Fruit fly (Drosophila melanogaster): Measurements from ENCODE around the gene mrn.

Gene mrn

DNA sequence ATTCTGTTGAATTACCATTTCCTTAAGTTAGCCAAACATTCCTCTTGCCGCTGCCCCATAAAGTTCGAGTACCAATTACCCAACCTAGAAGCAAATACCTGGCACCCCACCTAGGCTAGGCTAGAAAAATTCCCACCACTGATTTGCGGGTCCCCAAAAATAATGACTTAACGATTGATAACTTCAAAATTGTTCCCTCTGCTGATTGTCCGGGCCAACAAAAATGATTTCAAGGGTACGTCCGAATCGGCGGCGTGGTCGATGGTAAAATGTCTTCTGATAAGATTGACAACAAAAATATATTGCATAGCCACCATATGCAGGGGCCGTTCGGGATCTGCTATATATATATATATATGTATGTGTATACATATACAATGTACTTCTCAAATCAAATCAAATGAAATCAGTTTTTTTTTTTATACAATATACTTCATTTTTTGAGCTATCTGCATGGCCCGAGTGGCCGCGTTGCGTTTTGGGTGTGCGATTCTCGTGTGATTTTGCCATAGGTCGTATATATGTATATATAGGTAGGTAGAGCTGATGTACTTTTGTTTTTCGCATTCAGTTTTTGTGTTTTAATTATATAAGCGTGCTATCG lies 33.0 kb downstream of the mrn start:
- no peak for TF ChIP-seq Sin3A (optimal IDR thresholded peaks at IDR 0.05)
- no peak for TF ChIP-seq insv (optimal IDR thresholded peaks at IDR 0.05)
- TF ChIP-seq psq (optimal IDR thresholded peaks at IDR 0.05) = no peak
- TF ChIP-seq ttk (optimal IDR thresholded peaks at IDR 0.05) = no peak
- no peak for TF ChIP-seq h (optimal IDR thresholded peaks at IDR 0.05)
- TF ChIP-seq Myc (optimal IDR thresholded peaks at IDR 0.05) = no peak

DNA sequence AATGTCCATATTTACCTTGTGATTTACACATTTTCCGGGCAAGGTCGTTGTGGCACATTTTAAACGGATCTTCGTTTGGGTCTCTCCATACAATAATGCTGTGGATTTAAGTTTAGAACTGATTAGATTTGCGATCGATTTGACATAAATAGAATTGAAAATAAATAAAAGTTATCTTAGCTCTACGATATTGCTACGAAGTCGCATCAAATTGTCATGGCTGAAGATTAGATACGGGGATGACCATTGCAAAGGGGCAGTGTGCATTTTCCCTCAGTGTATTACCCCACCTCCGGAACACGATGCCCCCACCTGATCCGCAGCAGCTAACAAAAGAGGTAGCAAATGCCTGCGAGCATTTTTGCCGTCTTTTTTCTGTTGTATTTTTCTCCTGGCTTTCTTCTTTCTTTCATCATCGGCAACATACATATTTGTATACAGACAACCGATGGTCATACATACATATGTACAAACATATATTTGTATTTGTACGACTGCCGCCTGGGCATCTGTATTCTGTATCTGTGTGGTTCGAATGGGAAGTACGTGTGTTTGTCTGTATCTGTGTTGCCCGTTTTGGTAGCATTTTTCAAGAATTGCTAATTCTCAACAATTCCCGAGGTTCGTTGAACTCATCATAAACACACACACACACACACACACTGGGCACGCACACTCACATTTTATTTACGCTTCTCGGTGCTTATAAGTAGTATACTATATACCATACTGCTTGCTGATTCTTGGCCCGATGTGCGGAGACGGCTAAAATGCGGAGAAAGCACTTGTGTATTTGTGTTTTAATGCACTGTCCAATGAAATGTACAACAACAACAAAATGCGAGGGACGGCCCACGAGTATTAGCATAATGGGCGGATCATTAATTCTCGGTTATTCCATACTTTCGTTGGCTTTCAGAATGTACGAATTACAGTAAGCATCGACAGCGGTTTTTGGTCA lies 35.6 kb downstream of the mrn start:
- no peak for TF ChIP-seq Myc (optimal IDR thresholded peaks at IDR 0.05)
- no peak for TF ChIP-seq psq (optimal IDR thresholded peaks at IDR 0.05)
- TF ChIP-seq ttk (optimal IDR thresholded peaks at IDR 0.05) = no peak
- no peak for TF ChIP-seq Sin3A (optimal IDR thresholded peaks at IDR 0.05)
- TF ChIP-seq h (optimal IDR thresholded peaks at IDR 0.05) = no peak
- no peak for TF ChIP-seq insv (optimal IDR thresholded peaks at IDR 0.05)

DNA sequence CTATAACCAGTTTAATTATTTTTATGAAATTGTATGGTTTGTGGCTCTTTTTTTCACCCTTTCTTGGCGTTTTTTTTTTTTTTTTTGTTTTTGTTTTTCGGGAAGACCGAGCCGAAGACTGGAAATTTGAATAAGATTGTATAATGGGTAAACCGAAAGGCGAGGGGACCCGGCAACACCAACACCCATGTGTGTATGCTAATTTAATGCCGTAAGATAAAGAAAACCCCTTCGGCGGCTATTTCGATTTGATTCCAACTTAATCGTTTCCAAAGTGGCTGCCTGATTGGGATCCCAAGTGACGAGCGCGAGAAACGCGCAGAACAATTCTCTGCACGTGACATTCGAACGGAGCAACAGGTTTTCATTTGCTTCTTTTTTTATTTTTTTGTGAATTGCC lies 36.9 kb downstream of the mrn start:
- TF ChIP-seq Sin3A (optimal IDR thresholded peaks at IDR 0.05) = no peak
- no peak for TF ChIP-seq psq (optimal IDR thresholded peaks at IDR 0.05)
- no peak for TF ChIP-seq ttk (optimal IDR thresholded peaks at IDR 0.05)
- no peak for TF ChIP-seq insv (optimal IDR thresholded peaks at IDR 0.05)
- no peak for TF ChIP-seq h (optimal IDR thresholded peaks at IDR 0.05)

DNA sequence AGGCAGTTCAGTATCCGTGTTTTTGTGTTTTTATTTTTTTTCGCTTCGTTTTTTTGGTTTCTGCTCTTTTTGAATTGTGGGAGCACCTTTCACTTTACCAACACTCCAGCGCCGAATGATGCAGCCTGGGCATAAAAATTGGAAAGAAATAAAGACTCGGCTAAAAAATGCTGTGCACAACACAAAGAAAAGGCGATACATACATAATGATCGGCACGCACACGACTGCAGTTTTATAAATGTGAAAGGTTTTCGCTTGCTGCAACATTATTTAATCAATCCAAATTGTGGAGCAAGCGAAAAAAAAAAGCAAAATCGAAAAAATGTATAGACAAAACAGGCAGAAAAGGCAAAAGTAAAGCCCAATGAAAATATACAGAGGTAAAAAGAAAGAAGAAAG lies 37.3 kb downstream of the mrn start:
- TF ChIP-seq Myc (optimal IDR thresholded peaks at IDR 0.05) (no peak), psq (optimal IDR thresholded peaks at IDR 0.05) (no peak), insv (optimal IDR thresholded peaks at IDR 0.05) (no peak), ttk (optimal IDR thresholded peaks at IDR 0.05) (no peak), h (optimal IDR thresholded peaks at IDR 0.05) (no peak), Sin3A (optimal IDR thresholded peaks at IDR 0.05) (no peak)

DNA sequence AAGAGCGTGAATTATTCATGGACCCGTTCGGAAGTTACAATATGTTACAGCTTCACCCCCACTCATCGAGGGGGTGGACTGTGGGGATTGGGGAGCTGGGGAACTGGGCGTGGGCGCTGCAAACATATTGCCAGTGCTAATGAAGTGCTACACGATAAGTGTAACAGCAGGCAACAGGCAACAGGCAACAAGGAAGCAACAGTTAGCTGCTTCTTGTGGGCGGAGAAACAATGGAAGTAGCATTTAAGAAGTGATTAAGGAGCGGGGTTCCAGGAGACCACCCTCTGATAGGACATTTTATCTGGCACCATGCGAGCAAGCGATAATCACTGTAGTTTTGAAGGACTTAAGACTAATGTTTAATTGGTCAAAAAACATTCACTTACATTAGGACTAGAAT lies 39.1 kb downstream of the mrn start:
- TF ChIP-seq psq (optimal IDR thresholded peaks at IDR 0.05) (no peak), h (optimal IDR thresholded peaks at IDR 0.05) (no peak)

DNA sequence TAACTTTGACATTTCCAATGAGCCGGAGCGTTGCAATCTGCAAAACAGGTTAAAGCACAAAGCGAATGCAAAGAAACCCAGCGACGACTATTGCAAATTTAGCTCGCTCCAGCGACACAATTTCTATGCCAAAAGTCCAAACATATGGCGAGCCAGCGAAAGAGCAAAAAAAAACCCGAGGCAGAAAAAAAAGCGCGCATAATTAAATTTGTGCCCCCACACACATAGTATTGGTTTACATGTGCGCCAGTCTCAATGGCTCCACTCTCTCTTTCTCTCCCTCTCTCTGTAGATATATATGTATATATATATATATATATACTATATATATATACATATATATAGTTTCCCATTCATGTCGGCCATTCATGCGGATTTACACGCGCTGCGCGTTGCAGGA lies 39.7 kb downstream of the mrn start:
- no peak for TF ChIP-seq Sin3A (optimal IDR thresholded peaks at IDR 0.05)
- no peak for TF ChIP-seq Myc (optimal IDR thresholded peaks at IDR 0.05)
- TF ChIP-seq psq (optimal IDR thresholded peaks at IDR 0.05) = no peak
- TF ChIP-seq insv (optimal IDR thresholded peaks at IDR 0.05) = no peak
- no peak for TF ChIP-seq ttk (optimal IDR thresholded peaks at IDR 0.05)
- no peak for TF ChIP-seq h (optimal IDR thresholded peaks at IDR 0.05)

DNA sequence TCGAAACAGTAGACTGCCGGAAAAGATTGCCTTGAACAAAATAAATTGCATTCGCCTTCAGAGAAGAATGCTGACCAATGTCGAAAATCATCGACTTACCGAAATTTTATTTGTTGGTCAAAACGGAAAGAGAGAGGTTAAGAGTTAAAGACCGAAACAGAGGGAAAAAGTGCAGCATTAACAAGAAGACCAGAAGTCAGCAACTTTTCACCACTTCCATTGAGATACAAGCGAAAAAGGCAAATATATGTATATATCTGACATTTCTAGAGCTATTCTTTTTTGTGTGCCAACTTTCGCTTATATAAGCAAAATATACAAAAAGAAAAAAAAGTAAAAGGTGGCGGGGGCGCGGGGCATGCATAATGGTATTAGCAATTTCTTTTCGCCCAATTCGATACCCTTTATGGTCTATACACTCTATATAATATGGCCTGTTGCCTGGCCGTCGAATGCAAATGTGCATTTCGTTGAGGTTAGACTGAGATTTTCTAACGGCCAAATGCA lies 40.4 kb downstream of the mrn start:
- TF ChIP-seq Myc (optimal IDR thresholded peaks at IDR 0.05) = no peak
- no peak for TF ChIP-seq ttk (optimal IDR thresholded peaks at IDR 0.05)
- no peak for TF ChIP-seq insv (optimal IDR thresholded peaks at IDR 0.05)
- TF ChIP-seq psq (optimal IDR thresholded peaks at IDR 0.05) = no peak
- no peak for TF ChIP-seq Sin3A (optimal IDR thresholded peaks at IDR 0.05)
- no peak for TF ChIP-seq h (optimal IDR thresholded peaks at IDR 0.05)

DNA sequence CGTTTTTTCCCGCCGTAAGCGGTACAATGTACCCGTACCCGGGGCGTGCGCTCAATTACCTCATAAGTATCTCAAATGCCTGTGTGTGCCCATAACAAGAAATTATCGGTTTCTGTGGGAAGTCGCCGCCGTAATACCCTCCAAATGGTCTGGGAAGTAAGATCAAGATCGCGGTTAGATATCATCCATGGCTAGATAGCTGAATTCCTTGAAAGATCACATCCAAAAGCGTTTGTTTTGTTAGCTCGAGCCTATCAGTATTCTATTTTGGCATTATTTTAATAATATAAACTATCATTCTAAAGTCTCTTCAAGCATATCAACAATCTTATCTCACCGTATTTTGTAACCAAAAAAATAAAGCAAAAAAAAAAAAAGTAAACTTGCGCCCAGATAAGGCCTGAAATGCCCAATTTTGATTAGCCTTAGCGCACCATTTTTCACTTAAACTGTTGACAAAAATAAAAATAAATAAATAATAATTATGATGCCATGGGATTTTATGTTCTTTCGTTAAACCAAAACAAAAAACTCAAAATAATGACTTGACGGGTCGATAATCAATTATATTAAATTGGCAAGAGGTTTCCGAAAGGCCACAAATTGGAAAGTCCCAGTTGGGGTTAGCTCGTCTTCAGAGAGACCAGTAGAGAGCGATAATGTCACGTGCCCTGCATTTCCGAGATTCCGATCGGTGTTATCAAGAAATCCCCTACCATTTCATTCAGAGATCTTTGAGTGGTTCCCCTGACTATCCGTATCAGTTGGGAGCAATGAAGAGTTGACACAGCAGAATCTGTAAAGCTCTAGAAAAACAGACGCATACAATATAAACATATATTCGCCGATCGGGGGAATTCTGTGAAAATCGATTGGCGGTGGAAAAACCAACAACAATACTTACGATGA lies 41.5 kb downstream of the mrn start:
- TF ChIP-seq psq (optimal IDR thresholded peaks at IDR 0.05) (no peak), ttk (optimal IDR thresholded peaks at IDR 0.05) (no peak), Sin3A (optimal IDR thresholded peaks at IDR 0.05) (no peak), Myc (optimal IDR thresholded peaks at IDR 0.05) (no peak), insv (optimal IDR thresholded peaks at IDR 0.05) (no peak), h (optimal IDR thresholded peaks at IDR 0.05) (no peak)

DNA sequence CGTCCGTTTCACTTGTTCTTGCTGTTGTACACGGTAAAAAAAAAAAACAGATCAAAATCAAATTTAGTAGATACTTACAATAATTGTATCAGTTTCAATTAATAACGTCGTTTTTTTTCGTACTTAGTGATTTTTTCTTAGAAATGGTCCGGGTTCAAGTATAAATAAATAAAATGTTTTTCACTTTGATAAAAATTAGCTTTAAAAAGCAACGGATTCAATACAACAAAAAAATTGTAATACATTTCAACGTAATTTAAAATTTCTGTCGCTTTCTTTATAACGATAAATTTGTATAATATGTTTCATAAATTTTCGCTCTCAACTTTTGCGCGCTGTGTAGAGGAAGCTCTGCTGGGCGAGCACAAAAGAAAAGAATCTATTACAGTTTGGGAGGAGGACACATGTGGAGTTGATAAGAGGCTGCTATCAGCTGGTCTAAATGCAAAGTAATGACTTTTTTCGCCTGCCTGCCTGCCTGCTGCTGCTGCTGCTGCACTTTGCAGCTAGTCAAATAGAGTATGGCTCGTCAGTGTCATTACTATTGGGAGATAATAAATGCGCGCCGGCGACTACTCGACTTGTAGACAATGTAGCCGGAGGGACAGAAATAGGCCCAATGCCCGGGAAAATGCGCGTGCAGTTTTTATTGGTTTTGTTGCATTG lies 42.3 kb downstream of the mrn start:
- TF ChIP-seq Sin3A (optimal IDR thresholded peaks at IDR 0.05) (no peak), insv (optimal IDR thresholded peaks at IDR 0.05) (no peak), psq (optimal IDR thresholded peaks at IDR 0.05) (no peak), ttk (optimal IDR thresholded peaks at IDR 0.05) (no peak), h (optimal IDR thresholded peaks at IDR 0.05) (no peak), Myc (optimal IDR thresholded peaks at IDR 0.05) (no peak)

DNA sequence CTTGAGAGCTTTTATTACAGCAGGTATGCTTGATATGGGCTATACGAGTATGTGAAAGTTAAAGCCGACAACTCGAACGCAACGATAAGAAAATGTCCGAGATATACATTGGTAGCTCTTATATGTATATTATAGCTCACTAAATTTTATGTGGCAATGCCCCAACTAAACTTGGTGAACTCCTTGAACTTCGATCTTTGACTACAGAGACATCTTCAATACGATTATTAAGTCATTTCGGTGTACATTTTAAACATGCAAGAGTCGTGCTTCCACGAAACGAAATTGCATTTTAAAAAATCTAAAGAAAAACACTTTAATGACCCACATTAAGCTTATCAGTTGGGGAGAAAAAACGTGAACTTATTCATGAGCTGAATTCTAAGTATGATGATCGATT lies 43.8 kb downstream of the mrn start:
- TF ChIP-seq psq (optimal IDR thresholded peaks at IDR 0.05) (no peak), h (optimal IDR thresholded peaks at IDR 0.05) (no peak), ttk (optimal IDR thresholded peaks at IDR 0.05) (no peak), Sin3A (optimal IDR thresholded peaks at IDR 0.05) (no peak), insv (optimal IDR thresholded peaks at IDR 0.05) (no peak), Myc (optimal IDR thresholded peaks at IDR 0.05) (no peak)

DNA sequence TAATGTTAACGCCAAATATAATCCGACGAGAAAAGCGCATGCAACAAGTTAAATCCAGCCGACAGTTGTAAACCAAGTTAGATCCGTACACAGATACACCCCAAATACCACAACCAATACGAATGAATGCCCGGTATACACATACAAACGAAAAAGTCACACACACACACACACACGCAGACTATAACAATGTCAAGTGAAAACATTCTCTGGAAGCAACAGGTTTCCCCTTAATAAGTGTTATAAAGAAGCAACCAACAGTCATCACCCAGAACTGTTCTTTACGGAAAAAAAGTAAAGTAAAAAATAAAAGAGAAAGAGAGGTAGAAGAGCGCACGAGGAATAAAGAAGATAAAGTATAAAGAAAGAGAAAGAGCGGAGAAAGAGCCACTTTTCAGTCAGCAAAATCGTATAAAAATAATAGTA lies 44.5 kb downstream of the mrn start:
- TF ChIP-seq insv (optimal IDR thresholded peaks at IDR 0.05) (no peak), h (optimal IDR thresholded peaks at IDR 0.05) (no peak), Myc (optimal IDR thresholded peaks at IDR 0.05) (no peak), psq (optimal IDR thresholded peaks at IDR 0.05) (no peak), ttk (optimal IDR thresholded peaks at IDR 0.05) (no peak), Sin3A (optimal IDR thresholded peaks at IDR 0.05) (no peak)
